Worm (Caenorhabditis elegans): Measurements from ENCODE around the gene dyf-3.

The dyf-3 gene

ce11 chrIV:3440848-3441247, 41.8 kb upstream of the dyf-3 start, which contains the start of gene grd-10:
TSS of gene grd-10 (plus strand) at chrIV:3441055.
- TF ChIP-seq sptf-1 (tag; optimal IDR thresholded peaks at IDR 0.05) (no peak), ceh-39 (tag; optimal IDR thresholded peaks at IDR 0.05) (no peak), mls-2 (tag; optimal IDR thresholded peaks at IDR 0.05) (no peak), sem-2 (GFP tag; optimal IDR thresholded peaks at IDR 0.05) (no peak)

DNA sequence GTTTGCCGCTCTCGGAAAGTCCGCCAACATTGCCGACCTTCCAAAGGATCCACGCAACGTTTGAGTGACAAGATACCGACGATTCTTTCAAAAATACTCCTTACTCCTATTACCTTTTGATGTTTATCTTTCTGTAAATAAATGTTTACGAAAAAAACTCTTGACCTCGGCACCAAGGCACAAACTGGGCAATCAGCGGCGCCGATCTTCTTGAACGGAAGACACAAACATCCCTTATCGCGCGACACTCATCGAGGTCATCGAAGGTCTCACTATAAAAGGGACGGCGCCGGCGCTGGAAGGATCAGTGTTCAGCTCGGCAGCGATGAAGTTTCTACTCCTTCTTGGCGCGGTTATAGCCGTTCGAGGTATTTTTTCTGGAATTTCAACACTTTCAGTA, 40.3 kb upstream of the dyf-3 start, which contains the start of gene grd-3:
Gene grd-3, plus strand, starts transcription at position 302 of the 400 bp plus-strand sequence.
- TF ChIP-seq elt-1 (tag; optimal IDR thresholded peaks at IDR 0.05; ENCODE audit: borderline replicate concordance, insufficient read depth) (no peak), mab-5 (tag; optimal IDR thresholded peaks at IDR 0.05) (no peak), ceh-39 (tag; optimal IDR thresholded peaks at IDR 0.05) (no peak), flh-1 (GFP tag; optimal IDR thresholded peaks at IDR 0.05) (no peak), blmp-1 (tag; optimal IDR thresholded peaks at IDR 0.05) (no peak), nhr-237 (tag; optimal IDR thresholded peaks at IDR 0.05) (no peak), ceh-83 (GFP tag; optimal IDR thresholded peaks at IDR 0.05) (no peak), mep-1 (tag; optimal IDR thresholded peaks at IDR 0.05) (no peak), ham-2 (GFP tag; optimal IDR thresholded peaks at IDR 0.05) (no peak), sem-2 (GFP tag; optimal IDR thresholded peaks at IDR 0.05) (no peak), mls-2 (tag; optimal IDR thresholded peaks at IDR 0.05) (no peak), nhr-76 (tag; optimal IDR thresholded peaks at IDR 0.05) (no peak), tbx-8 (GFP tag; optimal IDR thresholded peaks at IDR 0.05) (no peak), nhr-12 (tag; optimal IDR thresholded peaks at IDR 0.05) (no peak), zip-8 (tag; optimal IDR thresholded peaks at IDR 0.05) (no peak), snpc-4 (tag; optimal IDR thresholded peaks at IDR 0.05) (no peak), cnd-1 (tag; optimal IDR thresholded peaks at IDR 0.05) (no peak), ztf-11 (tag; optimal IDR thresholded peaks at IDR 0.05) (no peak)

ce11 chrIV:3438022-3438421, 39.0 kb upstream of the dyf-3 start, which contains the start of gene grd-13:
TSS of gene grd-13 (plus strand) at chrIV:3438312.
- TF ChIP-seq nhr-12 (tag; optimal IDR thresholded peaks at IDR 0.05), result no peak
- TF ChIP-seq nhr-237 (tag; optimal IDR thresholded peaks at IDR 0.05), result no peak
- no peak for TF ChIP-seq lin-32 (GFP tag; optimal IDR thresholded peaks at IDR 0.05)
- no peak for TF ChIP-seq drap-1 (GFP tag; optimal IDR thresholded peaks at IDR 0.05)
- no peak for TF ChIP-seq tbx-8 (GFP tag; optimal IDR thresholded peaks at IDR 0.05)
- TF ChIP-seq cnd-1 (tag; optimal IDR thresholded peaks at IDR 0.05), result no peak
- no peak for TF ChIP-seq lin-13 (tag; optimal IDR thresholded peaks at IDR 0.05)
- no peak for TF ChIP-seq hlh-1 (tag; optimal IDR thresholded peaks at IDR 0.05)
- no peak for TF ChIP-seq mab-5 (tag; optimal IDR thresholded peaks at IDR 0.05)
- TF ChIP-seq nhr-76 (tag; optimal IDR thresholded peaks at IDR 0.05), result no peak
- no peak for TF ChIP-seq ceh-43 (GFP tag; optimal IDR thresholded peaks at IDR 0.05)
- TF ChIP-seq ceh-83 (GFP tag; optimal IDR thresholded peaks at IDR 0.05), result no peak
- TF ChIP-seq ceh-39 (tag; optimal IDR thresholded peaks at IDR 0.05), result no peak
- no peak for TF ChIP-seq ces-1 (GFP tag; optimal IDR thresholded peaks at IDR 0.05)
- no peak for TF ChIP-seq elt-3 (tag; optimal IDR thresholded peaks at IDR 0.05)
- TF ChIP-seq snpc-4 (tag; optimal IDR thresholded peaks at IDR 0.05), result no peak
- no peak for TF ChIP-seq mls-2 (tag; optimal IDR thresholded peaks at IDR 0.05)
- TF ChIP-seq unc-39 (tag; optimal IDR thresholded peaks at IDR 0.05), result no peak
- no peak for TF ChIP-seq nhr-28 (tag; optimal IDR thresholded peaks at IDR 0.05)
- no peak for TF ChIP-seq flh-1 (GFP tag; optimal IDR thresholded peaks at IDR 0.05)

DNA sequence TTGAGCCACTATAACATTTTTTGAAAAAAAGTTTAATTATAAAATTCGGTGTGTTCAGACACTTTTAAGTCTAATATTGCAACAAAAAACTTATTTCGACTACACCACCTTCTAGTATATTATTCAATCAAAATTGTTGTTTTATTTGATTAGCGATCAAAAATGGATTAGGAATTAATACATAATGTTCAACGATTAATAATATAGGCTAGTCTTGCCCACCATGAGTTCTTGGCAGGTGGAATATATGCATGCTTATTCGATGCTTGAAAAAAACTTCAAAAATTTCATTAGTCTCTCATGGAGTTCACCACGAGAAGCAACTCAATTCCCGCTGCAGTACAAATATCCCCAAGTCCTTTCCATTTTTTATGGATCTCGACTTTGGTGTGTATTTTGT, 37.0 kb upstream of the dyf-3 start, which contains the start of gene srz-32:
Gene srz-32, plus strand, starts transcription at position 301 of the 400 bp plus-strand sequence.
- no peak for TF ChIP-seq mls-2 (tag; optimal IDR thresholded peaks at IDR 0.05)
- no peak for TF ChIP-seq lin-13 (tag; optimal IDR thresholded peaks at IDR 0.05)
- TF ChIP-seq nhr-76 (tag; optimal IDR thresholded peaks at IDR 0.05), result no peak
- TF ChIP-seq drap-1 (GFP tag; optimal IDR thresholded peaks at IDR 0.05), result no peak
- no peak for TF ChIP-seq ztf-11 (tag; optimal IDR thresholded peaks at IDR 0.05)
- no peak for TF ChIP-seq bed-3 (GFP tag; optimal IDR thresholded peaks at IDR 0.05)
- no peak for TF ChIP-seq ceh-39 (tag; optimal IDR thresholded peaks at IDR 0.05)
- no peak for TF ChIP-seq sptf-1 (tag; optimal IDR thresholded peaks at IDR 0.05)
- no peak for TF ChIP-seq snpc-4 (tag; optimal IDR thresholded peaks at IDR 0.05)
- no peak for TF ChIP-seq unc-39 (tag; optimal IDR thresholded peaks at IDR 0.05)
- no peak for TF ChIP-seq ceh-43 (GFP tag; optimal IDR thresholded peaks at IDR 0.05)
- no peak for TF ChIP-seq M03D4.4 (tag; optimal IDR thresholded peaks at IDR 0.05)
- TF ChIP-seq nhr-28 (tag; optimal IDR thresholded peaks at IDR 0.05), result no peak
- no peak for TF ChIP-seq lsy-2 (tag; optimal IDR thresholded peaks at IDR 0.05)
- no peak for TF ChIP-seq tbx-8 (GFP tag; optimal IDR thresholded peaks at IDR 0.05)
- TF ChIP-seq flh-1 (GFP tag; optimal IDR thresholded peaks at IDR 0.05), result no peak
- TF ChIP-seq pha-4 (tag; optimal IDR thresholded peaks at IDR 0.05), result no peak
- TF ChIP-seq hlh-1 (tag; optimal IDR thresholded peaks at IDR 0.05), result no peak
- TF ChIP-seq ham-2 (GFP tag; optimal IDR thresholded peaks at IDR 0.05), result no peak

Measured in whole organism, mixed stage, embryonic.